Worm (Caenorhabditis elegans): ENCODE measurements around the gene kvs-2.

Gene kvs-2

DNA sequence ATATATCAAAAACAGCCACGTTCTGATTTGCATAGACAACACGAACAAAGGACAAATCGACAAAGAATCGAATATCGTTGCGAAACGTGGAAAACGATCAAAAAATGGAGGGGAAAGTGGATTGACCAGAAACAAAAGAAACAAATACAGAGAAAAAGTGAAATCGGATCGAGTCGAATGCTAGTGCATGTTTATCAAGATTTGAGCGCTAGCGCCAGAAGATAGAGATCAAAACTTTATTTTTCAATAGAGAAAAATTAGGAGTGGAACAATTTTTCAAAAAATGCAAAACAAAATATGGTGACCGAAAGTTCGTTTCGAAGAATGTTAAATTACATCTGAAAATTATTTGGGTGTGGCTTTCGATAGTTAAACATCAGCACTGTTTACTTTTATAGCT is 26.2 kb downstream of the kvs-2 start:
- TF ChIP-seq klf-2 (GFP tag; conservative IDR thresholded peaks at IDR 0.05) = no peak
- no peak for TF ChIP-seq tab-1 (GFP tag; IDR thresholded peaks at IDR 0.05)
- TF ChIP-seq T22C8.4 (GFP tag; IDR thresholded peaks at IDR 0.05) = no peak
- no peak for TF ChIP-seq flt-1 (GFP tag; IDR thresholded peaks at IDR 0.05)
- TF ChIP-seq med-1 (GFP tag; optimal IDR thresholded peaks at IDR 0.05; ENCODE audit: insufficient read depth) = no peak
- no peak for TF ChIP-seq cog-1 (tag; optimal IDR thresholded peaks at IDR 0.05)
- TF ChIP-seq ztf-29 (GFP tag; IDR thresholded peaks at IDR 0.05) = no peak
- no peak for TF ChIP-seq ztf-23 (GFP tag; IDR thresholded peaks at IDR 0.05)
- no peak for TF ChIP-seq ref-1 (GFP tag; conservative IDR thresholded peaks at IDR 0.05)

DNA sequence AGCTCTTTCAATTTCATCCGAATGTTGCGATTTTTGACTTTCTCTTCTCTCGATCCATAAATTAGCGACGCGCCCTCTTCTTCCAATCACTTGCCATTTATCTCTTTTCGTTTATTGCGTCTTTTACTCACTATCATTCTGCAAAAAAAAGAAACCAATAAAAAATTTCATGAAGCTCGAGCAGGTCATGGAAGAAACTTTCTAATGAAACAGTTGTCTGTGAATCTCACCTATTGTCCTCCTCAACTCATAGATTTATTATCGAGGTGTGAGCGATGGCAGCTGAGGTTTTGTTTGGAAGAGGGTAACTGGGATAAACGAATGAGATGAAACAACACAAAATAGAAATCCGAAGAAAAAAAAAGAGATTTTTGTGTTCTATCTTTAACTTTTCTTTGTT is 28.4 kb downstream of the kvs-2 start:
- no peak for TF ChIP-seq flt-1 (GFP tag; IDR thresholded peaks at IDR 0.05)
- TF ChIP-seq tab-1 (GFP tag; IDR thresholded peaks at IDR 0.05) = no peak
- no peak for TF ChIP-seq ztf-29 (GFP tag; IDR thresholded peaks at IDR 0.05)
- TF ChIP-seq ztf-23 (GFP tag; IDR thresholded peaks at IDR 0.05) = no peak
- TF ChIP-seq cog-1 (tag; optimal IDR thresholded peaks at IDR 0.05) = no peak
- no peak for TF ChIP-seq ref-1 (GFP tag; conservative IDR thresholded peaks at IDR 0.05)
- no peak for TF ChIP-seq klf-2 (GFP tag; conservative IDR thresholded peaks at IDR 0.05)
- TF ChIP-seq med-1 (GFP tag; optimal IDR thresholded peaks at IDR 0.05; ENCODE audit: insufficient read depth) = no peak
- no peak for TF ChIP-seq T22C8.4 (GFP tag; IDR thresholded peaks at IDR 0.05)

DNA sequence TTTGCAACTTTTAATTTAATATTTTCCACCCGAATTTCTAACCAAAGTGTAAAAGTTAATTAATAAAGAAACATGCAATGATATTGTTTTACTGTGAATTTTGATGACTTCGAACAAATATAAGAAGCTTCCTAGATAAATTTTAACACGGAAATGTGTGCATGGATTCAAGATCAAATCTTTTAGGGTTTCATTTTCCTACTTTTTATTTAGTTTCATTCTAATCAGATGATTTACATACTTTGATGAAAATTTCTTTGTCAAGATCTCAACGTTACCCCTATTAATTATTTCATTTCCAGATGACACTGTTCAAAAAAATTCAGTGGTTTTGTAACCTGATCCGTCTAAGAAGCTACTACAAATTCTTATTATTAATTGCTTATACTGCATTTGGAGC is 31.5 kb downstream of the kvs-2 start, which contains the start of gene twk-12:
Gene twk-12, plus strand, starts transcription at position 301 of the 400 bp plus-strand sequence.
- TF ChIP-seq cog-1 (tag; optimal IDR thresholded peaks at IDR 0.05) (no peak), tab-1 (GFP tag; IDR thresholded peaks at IDR 0.05) (no peak), T22C8.4 (GFP tag; IDR thresholded peaks at IDR 0.05) (no peak), flt-1 (GFP tag; IDR thresholded peaks at IDR 0.05) (no peak), ref-1 (GFP tag; conservative IDR thresholded peaks at IDR 0.05) (no peak), med-1 (GFP tag; optimal IDR thresholded peaks at IDR 0.05; ENCODE audit: insufficient read depth) (no peak), klf-2 (GFP tag; conservative IDR thresholded peaks at IDR 0.05) (no peak), ztf-29 (GFP tag; IDR thresholded peaks at IDR 0.05) (no peak), ztf-23 (GFP tag; IDR thresholded peaks at IDR 0.05) (no peak)

ce11 chrV:10670817-10671216 is 35.0 kb downstream of the kvs-2 start:
- TF ChIP-seq klf-2 (GFP tag; conservative IDR thresholded peaks at IDR 0.05) = no peak
- TF ChIP-seq flt-1 (GFP tag; IDR thresholded peaks at IDR 0.05) = no peak

ce11 chrV:10671618-10672017 is 35.8 kb downstream of the kvs-2 start, which contains the start of gene ceh-22:
ceh-22 (plus strand) TSS chrV:10671918.
- no peak for TF ChIP-seq ztf-29 (GFP tag; IDR thresholded peaks at IDR 0.05)
- no peak for TF ChIP-seq T22C8.4 (GFP tag; IDR thresholded peaks at IDR 0.05)
- no peak for TF ChIP-seq tab-1 (GFP tag; IDR thresholded peaks at IDR 0.05)
- no peak for TF ChIP-seq ztf-23 (GFP tag; IDR thresholded peaks at IDR 0.05)
- TF ChIP-seq klf-2 (GFP tag; conservative IDR thresholded peaks at IDR 0.05) = no peak
- TF ChIP-seq med-1 (GFP tag; optimal IDR thresholded peaks at IDR 0.05; ENCODE audit: insufficient read depth) = no peak
- no peak for TF ChIP-seq cog-1 (tag; optimal IDR thresholded peaks at IDR 0.05)
- TF ChIP-seq ref-1 (GFP tag; conservative IDR thresholded peaks at IDR 0.05) = no peak
- TF ChIP-seq flt-1 (GFP tag; IDR thresholded peaks at IDR 0.05) = no peak

DNA sequence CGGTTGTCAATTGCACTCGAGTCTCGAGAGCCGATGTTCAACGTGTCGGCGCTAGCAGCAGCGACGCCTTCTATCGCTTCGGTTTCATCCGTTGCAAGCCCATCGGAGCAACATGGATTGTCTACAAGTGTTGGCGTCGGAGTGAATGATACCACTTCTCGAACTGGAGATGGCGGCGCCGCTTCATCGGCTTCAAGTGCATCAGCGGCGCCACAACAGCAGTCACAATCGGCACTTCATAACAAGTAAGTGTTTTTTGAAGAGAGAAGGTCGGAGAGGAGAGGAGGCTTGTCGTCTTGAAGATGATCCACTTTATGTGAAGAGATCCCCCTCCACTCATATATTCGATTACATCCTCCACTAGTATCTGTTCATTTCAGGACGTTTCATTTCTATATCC is 36.8 kb downstream of the kvs-2 start:
- TF ChIP-seq cog-1 (tag; optimal IDR thresholded peaks at IDR 0.05) (no peak), ref-1 (GFP tag; conservative IDR thresholded peaks at IDR 0.05) (no peak), flt-1 (GFP tag; IDR thresholded peaks at IDR 0.05) (no peak), T22C8.4 (GFP tag; IDR thresholded peaks at IDR 0.05) (no peak), med-1 (GFP tag; optimal IDR thresholded peaks at IDR 0.05; ENCODE audit: insufficient read depth) (no peak)

DNA sequence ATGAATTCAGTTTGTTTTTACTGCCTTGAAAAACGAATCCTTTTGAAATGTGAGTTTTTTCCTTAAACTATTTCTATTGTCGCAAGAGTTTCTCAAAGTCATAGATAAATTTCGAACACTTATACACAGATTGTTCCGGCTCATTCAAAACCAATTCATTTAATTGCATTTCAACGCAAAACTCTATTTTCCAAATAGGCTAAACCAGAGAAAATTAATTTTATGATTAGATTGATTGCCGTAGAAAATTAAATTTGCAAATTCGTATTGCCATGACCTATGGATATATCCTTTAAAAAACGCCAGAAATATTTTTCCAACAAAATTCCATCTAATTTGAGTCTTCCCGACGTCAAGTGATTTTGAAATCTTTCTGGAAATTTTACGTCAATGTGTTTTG is 40.2 kb downstream of the kvs-2 start:
- TF ChIP-seq cog-1 (tag; optimal IDR thresholded peaks at IDR 0.05) (no peak), klf-2 (GFP tag; conservative IDR thresholded peaks at IDR 0.05) (no peak), tab-1 (GFP tag; IDR thresholded peaks at IDR 0.05) (no peak), flt-1 (GFP tag; IDR thresholded peaks at IDR 0.05) (no peak), ref-1 (GFP tag; conservative IDR thresholded peaks at IDR 0.05) (no peak), ztf-29 (GFP tag; IDR thresholded peaks at IDR 0.05) (no peak)

DNA sequence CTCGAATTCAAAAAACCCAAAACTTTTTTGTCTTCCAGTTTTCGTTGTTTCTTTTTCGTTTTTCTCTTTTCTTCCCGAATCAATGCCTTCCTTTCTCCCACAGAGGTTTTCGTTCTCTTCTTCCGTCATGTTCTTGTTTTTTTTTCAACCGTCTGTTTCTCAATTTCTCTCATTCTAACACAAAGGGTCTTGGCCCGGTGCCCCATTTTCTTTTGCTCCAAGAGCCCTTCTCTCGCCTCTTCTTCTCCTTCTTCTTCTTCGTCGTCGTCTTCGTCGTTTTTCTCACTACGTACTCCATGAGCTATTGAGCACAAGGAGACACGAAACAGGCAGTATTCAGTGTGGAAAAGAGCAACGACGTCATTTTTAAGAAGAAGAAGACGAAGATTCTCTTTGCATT is 41.6 kb downstream of the kvs-2 start:
- TF ChIP-seq klf-2 (GFP tag; conservative IDR thresholded peaks at IDR 0.05) = no peak

- no peak for TF ChIP-seq T22C8.4 (GFP tag; IDR thresholded peaks at IDR 0.05)
- no peak for TF ChIP-seq ztf-29 (GFP tag; IDR thresholded peaks at IDR 0.05)
- no peak for TF ChIP-seq med-1 (GFP tag; optimal IDR thresholded peaks at IDR 0.05; ENCODE audit: insufficient read depth)
- TF ChIP-seq tab-1 (GFP tag; IDR thresholded peaks at IDR 0.05) = no peak
- no peak for TF ChIP-seq klf-2 (GFP tag; conservative IDR thresholded peaks at IDR 0.05)
- no peak for TF ChIP-seq ztf-23 (GFP tag; IDR thresholded peaks at IDR 0.05)
- no peak for TF ChIP-seq ref-1 (GFP tag; conservative IDR thresholded peaks at IDR 0.05)
- no peak for TF ChIP-seq flt-1 (GFP tag; IDR thresholded peaks at IDR 0.05)
- no peak for TF ChIP-seq cog-1 (tag; optimal IDR thresholded peaks at IDR 0.05)
Measured at ce11 chrV:10679080-10679479, 43.3 kb downstream of the kvs-2 start.

ce11 chrV:10679990-10680602 is 44.3 kb downstream of the kvs-2 start:
- no peak for TF ChIP-seq T22C8.4 (GFP tag; IDR thresholded peaks at IDR 0.05)
- no peak for TF ChIP-seq ztf-23 (GFP tag; IDR thresholded peaks at IDR 0.05)
- TF ChIP-seq cog-1 (tag; optimal IDR thresholded peaks at IDR 0.05) = no peak
- TF ChIP-seq ref-1 (GFP tag; conservative IDR thresholded peaks at IDR 0.05) = no peak
- no peak for TF ChIP-seq klf-2 (GFP tag; conservative IDR thresholded peaks at IDR 0.05)
- no peak for TF ChIP-seq tab-1 (GFP tag; IDR thresholded peaks at IDR 0.05)
- TF ChIP-seq med-1 (GFP tag; optimal IDR thresholded peaks at IDR 0.05; ENCODE audit: insufficient read depth) = no peak
- no peak for TF ChIP-seq ztf-29 (GFP tag; IDR thresholded peaks at IDR 0.05)
- TF ChIP-seq flt-1 (GFP tag; IDR thresholded peaks at IDR 0.05) = no peak

All from whole organism, midembryonic.